Worm (Caenorhabditis elegans) whole organism, mixed stage, embryonic: Measurements from ENCODE around the gene rml-1.

Experiments
- bed-3 ChIP-seq: fragments of 200-800 bp; sonication (Bioruptor generic); optimal IDR thresholded peaks from 3 replicates; lab custom pipeline; 2018; ENCODE audit warnings: mild to moderate bottlenecking, missing genetic modification characterization, moderate library complexity, missing compliant biosample characterization
- ceh-83 ChIP-seq: fragments of 200-800 bp; sonication (Bioruptor generic); optimal IDR thresholded peaks from 2 replicates; lab custom pipeline; 2018; ENCODE audit warnings: mild to moderate bottlenecking, missing genetic modification characterization, missing compliant biosample characterization
- ham-2 ChIP-seq: fragments of 200-800 bp; sonication (Bioruptor generic); optimal IDR thresholded peaks from 2 replicates; lab custom pipeline; 2018; ENCODE audit warnings: mild to moderate bottlenecking, missing genetic modification characterization, missing compliant biosample characterization
- lin-13 ChIP-seq: fragments of 150-350 bp; optimal IDR thresholded peaks from 2 replicates; lab custom pipeline; 2014; ENCODE audit warnings: missing biosample characterization, missing genetic modification characterization
- mab-5 ChIP-seq: fragments of 150-350 bp; optimal IDR thresholded peaks from 2 replicates; lab custom pipeline; 2014; ENCODE audit warnings: missing biosample characterization, missing genetic modification characterization
- mls-2 ChIP-seq: sonication (generic microtip); optimal IDR thresholded peaks from 2 replicates; lab custom pipeline; 2016; ENCODE audit warnings: mild to moderate bottlenecking, missing genetic modification characterization, moderate library complexity, missing compliant biosample characterization
- nhr-237 ChIP-seq: fragments of 150-350 bp; optimal IDR thresholded peaks from 2 replicates; lab custom pipeline; 2014; ENCODE audit warnings: missing biosample characterization, missing genetic modification characterization
- pha-4 ChIP-seq: fragments of 150-350 bp; optimal IDR thresholded peaks from 2 replicates; lab custom pipeline; 2018; ENCODE audit warnings: missing biosample characterization, missing genetic modification reagents, missing genetic modification characterization
- snpc-4 ChIP-seq: fragments of 150-350 bp; optimal IDR thresholded peaks from 2 replicates; lab custom pipeline; 2014; ENCODE audit warnings: missing biosample characterization, missing genetic modification characterization
- sptf-1 ChIP-seq: sonication (generic microtip); optimal IDR thresholded peaks from 2 replicates; lab custom pipeline; 2017; ENCODE audit warnings: mild to moderate bottlenecking, missing genetic modification characterization, moderate library complexity, missing compliant biosample characterization
- unc-62 ChIP-seq: fragments of 150-350 bp; optimal IDR thresholded peaks from 2 replicates; lab custom pipeline; 2014; ENCODE audit warnings: missing biosample characterization, missing genetic modification reagents, missing genetic modification characterization
- ztf-11 ChIP-seq: fragments of 150-350 bp; optimal IDR thresholded peaks from 2 replicates; lab custom pipeline; 2014; ENCODE audit warnings: missing biosample characterization, missing genetic modification characterization

ce11 chrIII:13722387-13723122 is 45.3 kb downstream of the rml-1 start:
- TF ChIP-seq ztf-11, result no peak
- TF ChIP-seq bed-3, result no peak
- no peak for TF ChIP-seq mls-2 (tag; lab: Kevin White, UChicago)
- TF ChIP-seq unc-62 (GFP tag; lab: Kevin White, UChicago), result no peak
- no peak for TF ChIP-seq mab-5 (tag; lab: Kevin White, UChicago)
- no peak for TF ChIP-seq ham-2 (GFP tag; lab: Kevin White, UChicago)
- TF ChIP-seq pha-4, result no peak
- no peak for TF ChIP-seq ceh-83 (GFP tag; lab: Kevin White, UChicago)
- TF ChIP-seq lin-13 (tag; lab: Kevin White, UChicago), result no peak
- TF ChIP-seq snpc-4 (tag; lab: Kevin White, UChicago), result no peak
- no peak for TF ChIP-seq nhr-237 (tag; lab: Kevin White, UChicago)
- no peak for TF ChIP-seq sptf-1 (tag; lab: Kevin White, UChicago)
